Fruit fly (Drosophila melanogaster) whole organism, pupa: ENCODE measurements around the gene emc.
A peak's percentile ranks its signal among the peaks of the same experiment; 100 is the strongest.

Experiments
- CG10348 ChIP-seq: fragments of 200-800 bp; sonication (Bioruptor generic); IDR thresholded peaks from 2 replicates; pipeline ENCODE4 v1.3.6; 2022; ENCODE audit warnings: missing biosample characterization, missing genetic modification characterization
- CG12605 ChIP-seq: fragments of 200-800 bp; sonication (Bioruptor generic); IDR thresholded peaks from 2 replicates; pipeline ENCODE4 v1.3.6; 2022; ENCODE audit warnings: missing biosample characterization, missing genetic modification characterization
- CG13204 ChIP-seq: fragments of 200-800 bp; sonication (Bioruptor generic); optimal IDR thresholded peaks from 2 replicates; lab custom pipeline; 2018; ENCODE audit warnings: missing biosample characterization, mild to moderate bottlenecking, missing genetic modification characterization, moderate library complexity
- CG14655 ChIP-seq: fragments of 200-800 bp; sonication (Bioruptor generic); optimal IDR thresholded peaks from 3 replicates; lab custom pipeline; 2017; ENCODE audit warnings: mild to moderate bottlenecking, missing biosample characterization, missing genetic modification reagents, missing genetic modification characterization
- CG15710 ChIP-seq: fragments of 200-800 bp; sonication (Bioruptor generic); optimal IDR thresholded peaks from 2 replicates; lab custom pipeline; 2018; ENCODE audit warnings: missing biosample characterization, mild to moderate bottlenecking, missing genetic modification characterization, moderate library complexity
- CG17806 ChIP-seq: fragments of 200-800 bp; sonication (Bioruptor generic); optimal IDR thresholded peaks from 2 replicates; lab custom pipeline; 2018; ENCODE audit warnings: missing biosample characterization, mild to moderate bottlenecking, missing genetic modification characterization, moderate library complexity
- CG32121 ChIP-seq: fragments of 200-800 bp; sonication (Bioruptor generic); IDR thresholded peaks from 2 replicates; pipeline ENCODE4 v1.3.6; 2022; ENCODE audit warnings: missing biosample characterization, missing genetic modification characterization
- CG34367 ChIP-seq: fragments of 200-800 bp; sonication (Bioruptor generic); optimal IDR thresholded peaks from 2 replicates; lab custom pipeline; 2018; ENCODE audit warnings: missing biosample characterization, mild to moderate bottlenecking, missing genetic modification characterization
- CG4496 ChIP-seq: fragments of 200-800 bp; sonication (Bioruptor generic); IDR thresholded peaks from 3 replicates; pipeline ENCODE4 v1.3.6; 2022; ENCODE audit warnings: missing biosample characterization, missing genetic modification characterization
- CG8159 ChIP-seq: fragments of 200-800 bp; sonication (Bioruptor generic); optimal IDR thresholded peaks from 3 replicates; lab custom pipeline; 2018; ENCODE audit warnings: missing biosample characterization, mild to moderate bottlenecking, missing genetic modification characterization, moderate library complexity
- CG8301 ChIP-seq: fragments of 200-800 bp; sonication (Bioruptor generic); optimal IDR thresholded peaks from 2 replicates; lab custom pipeline; 2018; ENCODE audit warnings: missing biosample characterization, mild to moderate bottlenecking, missing genetic modification characterization
- CG9948 ChIP-seq: fragments of 200-800 bp; sonication (Bioruptor generic); optimal IDR thresholded peaks from 2 replicates; lab custom pipeline; 2018; ENCODE audit warnings: missing biosample characterization, mild to moderate bottlenecking, missing genetic modification characterization, moderate library complexity
- D1 ChIP-seq: fragments of 200-800 bp; sonication (Bioruptor generic); optimal IDR thresholded peaks from 2 replicates; lab custom pipeline; 2018; ENCODE audit warnings: missing biosample characterization, mild to moderate bottlenecking, missing genetic modification characterization, moderate library complexity
- EcR ChIP-seq: fragments of 200-800 bp; sonication (Bioruptor generic); optimal IDR thresholded peaks from 3 replicates; lab custom pipeline; 2019; ENCODE audit warnings: missing biosample characterization, missing genetic modification characterization, mild to moderate bottlenecking, moderate library complexity, missing genetic modification reagents
- Ets98B ChIP-seq: fragments of 200-800 bp; sonication (Bioruptor generic); IDR thresholded peaks from 2 replicates; pipeline ENCODE4 v1.3.6; 2022; ENCODE audit warnings: missing biosample characterization, missing genetic modification characterization
- Pif1A ChIP-seq: fragments of 200-800 bp; sonication (Bioruptor generic); optimal IDR thresholded peaks from 3 replicates; lab custom pipeline; 2016; ENCODE audit warnings: missing biosample characterization, missing genetic modification characterization
- Pif1B ChIP-seq: fragments of 200-800 bp; sonication (Bioruptor generic); optimal IDR thresholded peaks from 3 replicates; lab custom pipeline; 2016; ENCODE audit warnings: missing biosample characterization, missing genetic modification characterization
- Snoo ChIP-seq: fragments of 200-800 bp; sonication (Bioruptor generic); optimal IDR thresholded peaks from 3 replicates; lab custom pipeline; 2017; ENCODE audit warnings: missing biosample characterization, mild to moderate bottlenecking, missing genetic modification characterization, inconsistent platforms
- fd96Ca ChIP-seq: fragments of 200-800 bp; sonication (Bioruptor generic); IDR thresholded peaks from 3 replicates; pipeline ENCODE4 v1.3.6; 2022; ENCODE audit warnings: missing biosample characterization, missing genetic modification characterization
- gl ChIP-seq: fragments of 200-800 bp; sonication (Bioruptor generic); optimal IDR thresholded peaks from 2 replicates; lab custom pipeline; 2018; ENCODE audit warnings: missing biosample characterization, mild to moderate bottlenecking, missing genetic modification characterization
- rn ChIP-seq: fragments of 200-800 bp; sonication (Bioruptor generic); IDR thresholded peaks from 2 replicates; pipeline ENCODE4 v1.3.6; 2022; ENCODE audit warnings: missing biosample characterization, missing genetic modification characterization

The emc gene

dm6 chr3L:780489-780866 lies 31.3 kb downstream of the emc start:
- TF ChIP-seq Snoo (tag; lab: Kevin White, UChicago), result no peak
- no peak for TF ChIP-seq Ets98B
- no peak for TF ChIP-seq CG12605 (GFP tag; lab: Robert Waterston, UW)
- TF ChIP-seq CG32121, result no peak
- no peak for TF ChIP-seq Pif1B (GFP tag; lab: Kevin White, UChicago)
- no peak for TF ChIP-seq CG8159 (tag; lab: Kevin White, UChicago)
- TF ChIP-seq CG10348 (GFP tag; lab: Robert Waterston, UW), result no peak
- TF ChIP-seq rn (GFP tag; lab: Robert Waterston, UW), result no peak
- no peak for TF ChIP-seq D1 (tag; lab: Kevin White, UChicago)
- no peak for TF ChIP-seq fd96Ca (GFP tag; lab: Robert Waterston, UW)
- no peak for TF ChIP-seq CG15710 (tag; lab: Kevin White, UChicago)
- no peak for TF ChIP-seq CG4496 (GFP tag; lab: Robert Waterston, UW)
- no peak for TF ChIP-seq CG34367

- TF ChIP-seq CG4496 (GFP tag; lab: Robert Waterston, UW) (peak; percentile 95), Snoo (tag; lab: Kevin White, UChicago) (peak; percentile 95), fd96Ca (GFP tag; lab: Robert Waterston, UW) (peak; percentile 93), CG32121 (peak; percentile 83), CG12605 (GFP tag; lab: Robert Waterston, UW) (peak; percentile 86), CG34367 (peak; percentile 91), CG9948 (tag; lab: Kevin White, UChicago) (peak; percentile 77), Pif1A (GFP tag; lab: Kevin White, UChicago) (peak; percentile 94), CG10348 (GFP tag; lab: Robert Waterston, UW) (no peak), CG14655 (GFP tag; lab: Kevin White, UChicago) (peak; percentile 82), CG17806 (peak; percentile 74), rn (GFP tag; lab: Robert Waterston, UW) (peak; percentile 89), gl (tag; lab: Kevin White, UChicago) (peak; percentile 61), CG8301 (peak; percentile 69), CG13204 (GFP tag; lab: Kevin White, UChicago) (peak; percentile 84), EcR (GFP tag; lab: Kevin White, UChicago) (peak; percentile 91), CG8159 (tag; lab: Kevin White, UChicago) (peak; percentile 88), Pif1B (GFP tag; lab: Kevin White, UChicago) (peak; percentile 93), CG15710 (tag; lab: Kevin White, UChicago) (peak; percentile 95), Ets98B (peak; percentile 92), D1 (tag; lab: Kevin White, UChicago) (peak; percentile 24)
Observed at dm6 chr3L:780867-781701, 31.9 kb downstream of the emc start.

- no peak for TF ChIP-seq Pif1A (GFP tag; lab: Kevin White, UChicago)
Observed at dm6 chr3L:781702-782314, 32.6 kb downstream of the emc start.

dm6 chr3L:782521-782920 lies 33.3 kb downstream of the emc start:
- TF ChIP-seq CG8159 (tag; lab: Kevin White, UChicago) (no peak), rn (GFP tag; lab: Robert Waterston, UW) (no peak), Pif1B (GFP tag; lab: Kevin White, UChicago) (no peak), CG4496 (GFP tag; lab: Robert Waterston, UW) (no peak)

dm6 chr3L:782937-783336 lies 33.7 kb downstream of the emc start:
- TF ChIP-seq rn (GFP tag; lab: Robert Waterston, UW) (no peak), gl (tag; lab: Kevin White, UChicago) (no peak), Ets98B (no peak), CG4496 (GFP tag; lab: Robert Waterston, UW) (no peak), CG8301 (no peak), CG12605 (GFP tag; lab: Robert Waterston, UW) (no peak), Pif1B (GFP tag; lab: Kevin White, UChicago) (no peak), CG32121 (no peak), EcR (GFP tag; lab: Kevin White, UChicago) (no peak), fd96Ca (GFP tag; lab: Robert Waterston, UW) (no peak), CG13204 (GFP tag; lab: Kevin White, UChicago) (no peak), Snoo (tag; lab: Kevin White, UChicago) (no peak), CG9948 (tag; lab: Kevin White, UChicago) (no peak), CG8159 (tag; lab: Kevin White, UChicago) (no peak)
